Fruit fly (Drosophila melanogaster) whole organism, prepupa: ENCODE measurements around the gene toe.

Experiments
- Blimp-1 ChIP-seq: fragments of 200-800 bp; sonication (Bioruptor generic); optimal IDR thresholded peaks from 3 replicates; lab custom pipeline; 2017; ENCODE audit warnings: missing biosample characterization, missing genetic modification characterization, mild to moderate bottlenecking, moderate library complexity, missing genetic modification reagents
- CG10669 ChIP-seq: fragments of 200-800 bp; sonication (Bioruptor generic); optimal IDR thresholded peaks from 3 replicates; lab custom pipeline; 2018; ENCODE audit warnings: missing biosample characterization, mild to moderate bottlenecking, missing genetic modification characterization, moderate library complexity
- CG16779 ChIP-seq: fragments of 200-800 bp; sonication (Bioruptor generic); optimal IDR thresholded peaks from 3 replicates; lab custom pipeline; 2017; ENCODE audit warnings: missing biosample characterization, mild to moderate bottlenecking, missing genetic modification characterization
- CG3032 ChIP-seq: fragments of 200-800 bp; optimal IDR thresholded peaks from 2 replicates; lab custom pipeline; 2019; ENCODE audit warnings: missing biosample characterization, mild to moderate bottlenecking, missing genetic modification characterization, moderate library complexity
- CG31627 ChIP-seq: fragments of 200-800 bp; sonication (Bioruptor generic); optimal IDR thresholded peaks from 3 replicates; lab custom pipeline; 2016; ENCODE audit warnings: missing biosample characterization, missing genetic modification characterization
- CG32006 ChIP-seq: fragments of 200-800 bp; sonication (Bioruptor generic); optimal IDR thresholded peaks from 3 replicates; lab custom pipeline; 2017; ENCODE audit warnings: missing biosample characterization, mild to moderate bottlenecking, missing genetic modification characterization
- CG34406 ChIP-seq: fragments of 200-800 bp; sonication (Bioruptor generic); optimal IDR thresholded peaks from 3 replicates; lab custom pipeline; 2016; ENCODE audit warnings: missing biosample characterization, missing genetic modification characterization
- CG3919 ChIP-seq: fragments of 200-800 bp; sonication (Bioruptor generic); optimal IDR thresholded peaks from 3 replicates; lab custom pipeline; 2016; ENCODE audit warnings: missing biosample characterization, missing genetic modification characterization
- CG4318 ChIP-seq: fragments of 200-800 bp; sonication (Bioruptor generic); optimal IDR thresholded peaks from 3 replicates; lab custom pipeline; 2017; ENCODE audit warnings: missing biosample characterization, mild to moderate bottlenecking, missing genetic modification characterization
- CG6276 ChIP-seq: fragments of 200-800 bp; sonication (Bioruptor generic); optimal IDR thresholded peaks from 2 replicates; lab custom pipeline; 2017; ENCODE audit warnings: missing biosample characterization, mild to moderate bottlenecking, missing genetic modification characterization
- CG6792 ChIP-seq: fragments of 200-800 bp; sonication (Bioruptor generic); optimal IDR thresholded peaks from 3 replicates; lab custom pipeline; 2016; ENCODE audit warnings: missing biosample characterization, missing genetic modification characterization
- CG6808 ChIP-seq: fragments of 200-800 bp; sonication (Bioruptor generic); optimal IDR thresholded peaks from 3 replicates; lab custom pipeline; 2017; ENCODE audit warnings: missing biosample characterization, missing genetic modification characterization, mild to moderate bottlenecking, moderate library complexity, missing genetic modification reagents
- CG6854 ChIP-seq: fragments of 200-800 bp; sonication (Bioruptor generic); optimal IDR thresholded peaks from 2 replicates; lab custom pipeline; 2017; ENCODE audit warnings: missing biosample characterization, mild to moderate bottlenecking, missing genetic modification characterization
- CG8119 ChIP-seq: fragments of 200-800 bp; sonication (Bioruptor generic); IDR thresholded peaks from 3 replicates; pipeline ENCODE4 v1.3.6; 2022; ENCODE audit warnings: missing biosample characterization, missing genetic modification characterization
- CG8319 ChIP-seq: fragments of 200-800 bp; sonication (Bioruptor generic); optimal IDR thresholded peaks from 3 replicates; lab custom pipeline; 2016; ENCODE audit warnings: missing biosample characterization, missing genetic modification characterization
- CG8632 ChIP-seq: fragments of 200-800 bp; sonication (Bioruptor generic); optimal IDR thresholded peaks from 3 replicates; lab custom pipeline; 2016; ENCODE audit warnings: missing biosample characterization, missing genetic modification characterization
- Eip75B ChIP-seq: fragments of 200-800 bp; sonication (Bioruptor generic); optimal IDR thresholded peaks from 3 replicates; lab custom pipeline; 2016; ENCODE audit warnings: missing biosample characterization, missing genetic modification characterization
- Eip78C ChIP-seq: fragments of 200-800 bp; sonication (Bioruptor generic); peaks from one replicate; lab custom pipeline; 2016; ENCODE audit warnings: missing biosample characterization, missing genetic modification characterization
- Eip93F ChIP-seq: fragments of 200-800 bp; sonication (Bioruptor generic); optimal IDR thresholded peaks from 2 replicates; lab custom pipeline; 2016; ENCODE audit warnings: missing biosample characterization, mild to moderate bottlenecking, missing genetic modification characterization
- Ets21C ChIP-seq: fragments of 200-800 bp; sonication (Bioruptor generic); optimal IDR thresholded peaks from 3 replicates; lab custom pipeline; 2016; ENCODE audit warnings: missing biosample characterization, missing genetic modification characterization
- Ets96B ChIP-seq: fragments of 200-800 bp; optimal IDR thresholded peaks from 2 replicates; lab custom pipeline; 2019; ENCODE audit warnings: missing biosample characterization, mild to moderate bottlenecking, missing genetic modification characterization, moderate library complexity
- Hr38 ChIP-seq: sonication (Bioruptor generic); optimal IDR thresholded peaks from 2 replicates; lab custom pipeline; 2016; ENCODE audit warnings: missing biosample characterization, missing genetic modification characterization
- Hr4 ChIP-seq: fragments of 200-800 bp; sonication (Bioruptor generic); optimal IDR thresholded peaks from 3 replicates; lab custom pipeline; 2016; ENCODE audit warnings: missing biosample characterization, missing genetic modification characterization
- Sox102F ChIP-seq: fragments of 200-800 bp; sonication (Bioruptor generic); optimal IDR thresholded peaks from 2 replicates; lab custom pipeline; 2016; ENCODE audit warnings: missing biosample characterization, mild to moderate bottlenecking, missing genetic modification characterization
- Sox14 ChIP-seq: fragments of 200-800 bp; sonication (Bioruptor generic); optimal IDR thresholded peaks from 3 replicates; lab custom pipeline; 2016; ENCODE audit warnings: missing biosample characterization, missing genetic modification characterization
- achi ChIP-seq: fragments of 200-800 bp; sonication (Bioruptor generic); optimal IDR thresholded peaks from 3 replicates; lab custom pipeline; 2016; ENCODE audit warnings: missing biosample characterization, missing genetic modification characterization
- cyc ChIP-seq: fragments of 200-800 bp; sonication (Bioruptor generic); optimal IDR thresholded peaks from 3 replicates; lab custom pipeline; 2016; ENCODE audit warnings: missing biosample characterization, missing genetic modification characterization
- dac ChIP-seq: fragments of 200-800 bp; sonication (Bioruptor generic); optimal IDR thresholded peaks from 2 replicates; lab custom pipeline; 2017; ENCODE audit warnings: missing biosample characterization, mild to moderate bottlenecking, missing genetic modification characterization
- eg ChIP-seq: fragments of 200-800 bp; sonication (Bioruptor generic); IDR thresholded peaks from 3 replicates; pipeline ENCODE4 v1.3.6; 2022; ENCODE audit warnings: missing biosample characterization, missing genetic modification characterization
- esn ChIP-seq: fragments of 200-800 bp; sonication (Bioruptor generic); optimal IDR thresholded peaks from 2 replicates; lab custom pipeline; 2016; ENCODE audit warnings: missing biosample characterization, mild to moderate bottlenecking, missing genetic modification characterization, moderate library complexity
- fd59A ChIP-seq: fragments of 200-800 bp; sonication (Bioruptor generic); optimal IDR thresholded peaks from 2 replicates; lab custom pipeline; 2017; ENCODE audit warnings: missing biosample characterization, mild to moderate bottlenecking, missing genetic modification characterization, missing genetic modification reagents
- fd85E ChIP-seq: fragments of 200-800 bp; sonication (Bioruptor generic); optimal IDR thresholded peaks from 3 replicates; lab custom pipeline; 2016; ENCODE audit warnings: missing biosample characterization, missing genetic modification characterization
- fkh ChIP-seq: fragments of 200-800 bp; sonication (Bioruptor generic); optimal IDR thresholded peaks from 3 replicates; lab custom pipeline; 2017; ENCODE audit warnings: missing biosample characterization, mild to moderate bottlenecking, missing genetic modification characterization, moderate library complexity
- lz ChIP-seq: fragments of 200-800 bp; sonication (Bioruptor generic); optimal IDR thresholded peaks from 3 replicates; lab custom pipeline; 2016; ENCODE audit warnings: missing biosample characterization, missing genetic modification characterization
- pdm3 ChIP-seq: fragments of 200-800 bp; sonication (Bioruptor generic); optimal IDR thresholded peaks from 3 replicates; lab custom pipeline; 2016; ENCODE audit warnings: missing biosample characterization, missing genetic modification characterization
- salr ChIP-seq, 2 experiments: fragments of 200-800 bp; sonication (Bioruptor generic); optimal IDR thresholded peaks; 3 replicates each; lab custom pipeline; 2016 to 2018; ENCODE audit warnings: missing biosample characterization in 2 of 2, missing genetic modification characterization in 2 of 2, mild to moderate bottlenecking in 1 of 2
- ss ChIP-seq, 2 experiments: fragments of 200-800 bp; sonication (Bioruptor generic); optimal IDR thresholded peaks; 2 replicates in 1 of 2; 3 replicates in 1 of 2; lab custom pipeline; 2017 to 2018; ENCODE audit warnings: mild to moderate bottlenecking in 2 of 2, missing biosample characterization in 2 of 2, missing genetic modification characterization in 2 of 2, moderate library complexity in 1 of 2
- svp ChIP-seq: fragments of 200-800 bp; sonication (Bioruptor generic); peaks from one replicate; lab custom pipeline; 2016; ENCODE audit warnings: missing biosample characterization, missing genetic modification characterization
- topi ChIP-seq: fragments of 200-800 bp; sonication (Bioruptor generic); optimal IDR thresholded peaks from 3 replicates; lab custom pipeline; 2016; ENCODE audit warnings: missing biosample characterization, missing genetic modification characterization
- vri ChIP-seq: fragments of 200-800 bp; sonication (Bioruptor generic); optimal IDR thresholded peaks from 3 replicates; lab custom pipeline; 2016; ENCODE audit warnings: missing biosample characterization, mild to moderate bottlenecking, missing genetic modification characterization

The toe gene

dm6 chr3L:12468016-12468415 lies 35.5 kb upstream of the toe start, which contains the start of gene eyg:
TSS of gene eyg (minus strand) at chr3L:12468021.
- no peak for TF ChIP-seq vri (GFP tag; lab: Kevin White, UChicago)
- peak in 1 of 2 experiments; percentile 38 for TF ChIP-seq salr (GFP tag; optimal IDR thresholded peaks at IDR 0.05; lab: Kevin White, UChicago)
- TF ChIP-seq Sox102F (GFP tag; lab: Kevin White, UChicago), result no peak
- TF ChIP-seq fkh, result peak; percentile 100
- TF ChIP-seq CG8632 (GFP tag; lab: Kevin White, UChicago), result peak; percentile 12
- peak; percentile 9 for TF ChIP-seq CG6792 (GFP tag; lab: Kevin White, UChicago)
- TF ChIP-seq Hr4, result no peak
- peak; percentile 37 for TF ChIP-seq Eip78C (GFP tag; lab: Kevin White, UChicago)
- TF ChIP-seq CG32006 (GFP tag; lab: Kevin White, UChicago), result no peak
- no peak for TF ChIP-seq Hr38
- peak; percentile 22 for TF ChIP-seq esn (GFP tag; lab: Kevin White, UChicago)

dm6 chr3L:12465229-12465628 lies 32.8 kb upstream of the toe start:
- TF ChIP-seq Ets96B (tag; lab: Kevin White, UChicago) (no peak), topi (GFP tag; lab: Kevin White, UChicago) (peak; percentile 31), dac (GFP tag; lab: Kevin White, UChicago) (no peak), CG16779 (no peak), pdm3 (GFP tag; lab: Kevin White, UChicago) (no peak), eg (GFP tag; lab: Robert Waterston, UW) (no peak), fd59A (GFP tag; lab: Kevin White, UChicago) (no peak), Hr4 (no peak), achi (GFP tag; lab: Kevin White, UChicago) (no peak), Eip75B (GFP tag; lab: Kevin White, UChicago) (no peak), Sox14 (GFP tag; lab: Kevin White, UChicago) (no peak), CG6854 (GFP tag; lab: Kevin White, UChicago) (no peak), CG3032 (tag; lab: Kevin White, UChicago) (no peak), CG6792 (GFP tag; lab: Kevin White, UChicago) (no peak), CG8119 (GFP tag; lab: Robert Waterston, UW) (no peak), Eip78C (GFP tag; lab: Kevin White, UChicago) (peak; percentile 64), cyc (GFP tag; lab: Kevin White, UChicago) (peak; percentile 47), lz (GFP tag; lab: Kevin White, UChicago) (no peak), vri (GFP tag; lab: Kevin White, UChicago) (no peak), CG31627 (no peak)

- TF ChIP-seq Eip78C (GFP tag; lab: Kevin White, UChicago) (no peak), Ets21C (GFP tag; lab: Kevin White, UChicago) (no peak), CG4318 (GFP tag; lab: Kevin White, UChicago) (no peak), CG3032 (tag; lab: Kevin White, UChicago) (no peak), cyc (GFP tag; lab: Kevin White, UChicago) (no peak), ss (GFP tag; optimal IDR thresholded peaks at IDR 0.05; lab: Kevin White, UChicago) (no peak), Sox14 (GFP tag; lab: Kevin White, UChicago) (no peak), CG8319 (GFP tag; lab: Kevin White, UChicago) (no peak), CG6276 (GFP tag; lab: Kevin White, UChicago) (no peak), CG10669 (GFP tag; lab: Kevin White, UChicago) (no peak), CG3919 (GFP tag; lab: Kevin White, UChicago) (no peak), Eip93F (GFP tag; lab: Kevin White, UChicago) (no peak), svp (GFP tag; lab: Kevin White, UChicago) (no peak), Blimp-1 (no peak), eg (GFP tag; lab: Robert Waterston, UW) (no peak), CG34406 (GFP tag; lab: Kevin White, UChicago) (no peak), CG6808 (GFP tag; lab: Kevin White, UChicago) (no peak), fd85E (GFP tag; lab: Kevin White, UChicago) (no peak), CG6792 (GFP tag; lab: Kevin White, UChicago) (no peak), CG8632 (GFP tag; lab: Kevin White, UChicago) (no peak)
Measured at dm6 chr3L:12463580-12463979, 31.1 kb upstream of the toe start.
